Fruit fly (Drosophila melanogaster): Measurements from ENCODE around the gene CG31051.

DNA sequence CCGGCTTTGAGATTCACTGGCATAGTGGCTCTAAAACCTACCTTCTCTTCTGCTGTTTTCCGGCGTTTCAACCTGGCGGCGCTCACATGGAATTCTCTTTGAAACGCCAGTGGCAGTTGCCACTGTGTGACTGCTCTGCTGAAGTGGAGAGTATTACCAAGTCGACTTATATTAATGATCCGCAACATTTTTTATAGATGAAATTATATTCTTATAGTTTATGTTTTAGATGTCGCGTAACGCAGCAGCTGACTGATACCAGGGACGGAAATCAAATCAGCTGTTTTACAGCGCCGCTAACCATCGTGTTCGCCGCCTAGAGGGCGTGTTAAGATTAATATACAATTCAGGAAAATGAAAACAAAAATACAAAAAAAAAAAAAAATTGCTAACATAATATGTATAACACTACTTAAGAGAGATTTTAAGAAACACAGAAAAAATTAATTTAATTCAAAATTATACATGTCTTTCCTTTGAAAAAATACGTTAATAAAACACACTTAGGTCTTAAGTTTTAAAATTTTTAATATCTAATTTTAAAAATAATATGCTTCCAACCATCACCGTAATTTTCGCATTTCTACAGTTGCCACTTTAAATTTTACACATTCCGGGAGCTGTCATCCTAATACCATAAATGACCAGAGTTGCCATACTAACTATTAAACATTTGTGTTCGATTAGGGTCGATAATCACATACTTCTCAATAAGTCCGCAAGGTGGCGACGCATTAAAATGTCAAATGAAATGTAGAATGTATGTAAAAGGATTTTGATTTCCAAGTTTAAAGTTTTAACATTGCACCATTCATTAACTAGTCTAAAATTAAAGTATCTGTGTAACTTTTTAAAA, 24.5 kb upstream of the CG31051 start, which contains the start of gene mIF2:
- TF ChIP-seq CG32121 (GFP tag; IDR thresholded peaks at IDR 0.05) (peak; percentile 62), Pif1A (GFP tag; optimal IDR thresholded peaks at IDR 0.05) (peak; percentile 64), fd96Ca (GFP tag; IDR thresholded peaks at IDR 0.05) (peak; percentile 72)

Measured in whole organism, pupa.